Worm (Caenorhabditis elegans): Measurements from ENCODE around the gene rgs-5.

- TF ChIP-seq madf-3 (GFP tag; IDR thresholded peaks at IDR 0.05), result no peak
- TF ChIP-seq hrde-1 (tag; optimal IDR thresholded peaks at IDR 0.05; ENCODE audit: borderline replicate concordance), result no peak
- no peak for TF ChIP-seq lin-35 (GFP tag; optimal IDR thresholded peaks at IDR 0.05)
- TF ChIP-seq hsf-1 (GFP tag; IDR thresholded peaks at IDR 0.05), result no peak
- TF ChIP-seq die-1 (tag; optimal IDR thresholded peaks at IDR 0.05), result no peak
- no peak for TF ChIP-seq ztf-22 (GFP tag; optimal IDR thresholded peaks at IDR 0.05)
- no peak for TF ChIP-seq unc-62 (GFP tag; optimal IDR thresholded peaks at IDR 0.05)
- no peak for TF ChIP-seq snpc-4 (GFP tag; optimal IDR thresholded peaks at IDR 0.05)
- TF ChIP-seq snpc-4 (tag; optimal IDR thresholded peaks at IDR 0.05), result no peak
These were observed 14.4 kb upstream of the rgs-5 start, which contains the start of gene rcan-1 for ce11 chrIII:5683998-5684397.
